Worm (Caenorhabditis elegans): ENCODE results near the gene cex-2.

ce11 chrII:7809358-7809914 lies 25.8 kb downstream of the cex-2 start:
- TF ChIP-seq hlh-15 (tag; optimal IDR thresholded peaks at IDR 0.05) = no peak
- no peak for TF ChIP-seq unc-55 (GFP tag; optimal IDR thresholded peaks at IDR 0.05)
- no peak for TF ChIP-seq ama-1 (optimal IDR thresholded peaks at IDR 0.05)
- no peak for TF ChIP-seq hlh-8 (tag; optimal IDR thresholded peaks at IDR 0.05)
- no peak for TF ChIP-seq nfya-1 (tag; optimal IDR thresholded peaks at IDR 0.05)
- no peak for TF ChIP-seq ceh-19 (GFP tag; optimal IDR thresholded peaks at IDR 0.05)
- TF ChIP-seq fax-1 (tag; optimal IDR thresholded peaks at IDR 0.05) = no peak
- no peak for TF ChIP-seq ets-4 (tag; optimal IDR thresholded peaks at IDR 0.05)
